Worm (Caenorhabditis elegans): Measurements from ENCODE around the gene cec-4.

cec-4 gene

ce11 chrIV:7619261-7619660 is 43.7 kb downstream of the cec-4 start:
- TF ChIP-seq tbx-11 (GFP tag; IDR thresholded peaks at IDR 0.05) (0 out of 2 replicates have a peak, but pooled peaks have one; percentile 21), sea-1 (GFP tag; conservative IDR thresholded peaks at IDR 0.05) (0 out of 2 replicates have a peak, but pooled peaks have one; percentile 9), hmg-4 (GFP tag; optimal IDR thresholded peaks at IDR 0.05) (no peak)

- TF ChIP-seq scrt-1 (GFP tag; IDR thresholded peaks at IDR 0.05) (no peak), B0310.2 (tag; optimal IDR thresholded peaks at IDR 0.05) (no peak), ets-7 (tag; optimal IDR thresholded peaks at IDR 0.05) (no peak), F13C5.2 (tag; optimal IDR thresholded peaks at IDR 0.05) (no peak), tbx-37 (GFP tag; conservative IDR thresholded peaks at IDR 0.05) (no peak), ceh-36 (tag; optimal IDR thresholded peaks at IDR 0.05) (no peak), ceh-13 (GFP tag; optimal IDR thresholded peaks at IDR 0.05) (no peak), tbx-11 (GFP tag; IDR thresholded peaks at IDR 0.05) (no peak), sea-1 (GFP tag; conservative IDR thresholded peaks at IDR 0.05) (no peak), hnd-1 (tag; optimal IDR thresholded peaks at IDR 0.05) (no peak)
Measured at ce11 chrIV:7620450-7620849, 44.9 kb downstream of the cec-4 start.

DNA sequence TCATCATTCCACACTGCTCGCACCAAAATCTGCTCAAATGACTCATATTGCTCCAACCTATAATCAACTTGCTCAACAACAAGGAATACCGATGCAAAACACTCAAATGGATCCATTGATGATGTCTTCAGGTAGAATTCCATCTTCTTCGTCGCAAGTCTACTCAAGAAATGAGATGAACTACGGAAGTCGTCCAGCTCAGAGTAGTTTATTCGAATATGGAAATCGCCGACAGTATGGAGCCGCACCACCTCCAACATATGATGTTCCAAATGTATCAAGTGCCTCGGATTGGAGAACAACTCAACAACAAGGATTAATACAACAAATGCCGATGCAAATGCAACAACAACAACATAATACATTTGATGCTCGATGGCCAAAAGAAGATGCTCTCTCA is 47.6 kb downstream of the cec-4 start:
- TF ChIP-seq tra-4 (tag; optimal IDR thresholded peaks at IDR 0.05) (no peak), ceh-13 (GFP tag; optimal IDR thresholded peaks at IDR 0.05) (no peak), tbx-11 (GFP tag; IDR thresholded peaks at IDR 0.05) (no peak), hmg-4 (GFP tag; optimal IDR thresholded peaks at IDR 0.05) (no peak), ama-1 (optimal IDR thresholded peaks at IDR 0.05) (no peak), pes-1 (GFP tag; IDR thresholded peaks at IDR 0.05) (no peak), hmbx-1 (tag; optimal IDR thresholded peaks at IDR 0.05) (no peak), ets-7 (tag; optimal IDR thresholded peaks at IDR 0.05) (no peak), flt-1 (GFP tag; IDR thresholded peaks at IDR 0.05) (no peak), ceh-36 (tag; optimal IDR thresholded peaks at IDR 0.05) (no peak), sea-1 (GFP tag; conservative IDR thresholded peaks at IDR 0.05) (no peak), scrt-1 (GFP tag; IDR thresholded peaks at IDR 0.05) (no peak), B0310.2 (tag; optimal IDR thresholded peaks at IDR 0.05) (no peak), tbx-37 (GFP tag; conservative IDR thresholded peaks at IDR 0.05) (no peak)

DNA sequence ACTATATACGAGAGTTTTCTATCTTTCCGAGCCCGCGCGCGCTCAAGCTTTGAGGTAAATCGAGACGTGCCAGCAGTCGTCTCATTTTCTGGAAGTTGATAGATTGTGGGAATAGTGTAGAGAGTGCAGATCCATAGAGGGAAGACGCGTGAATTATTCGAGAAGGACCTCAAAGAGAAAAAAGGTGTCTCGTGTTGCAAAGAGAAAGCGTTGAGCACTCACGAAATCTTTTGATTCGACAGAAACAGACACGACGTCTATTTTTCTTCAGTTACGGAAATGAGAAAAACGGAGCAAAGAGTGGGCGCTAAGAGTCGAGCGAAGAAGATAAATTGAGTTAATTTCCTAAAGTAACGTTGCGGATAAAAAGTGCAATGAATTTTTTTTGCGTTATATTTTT is 48.4 kb downstream of the cec-4 start:
- TF ChIP-seq ceh-36 (tag; optimal IDR thresholded peaks at IDR 0.05), result no peak
- no peak for TF ChIP-seq flt-1 (GFP tag; IDR thresholded peaks at IDR 0.05)
- no peak for TF ChIP-seq F13C5.2 (tag; optimal IDR thresholded peaks at IDR 0.05)
- TF ChIP-seq tbx-37 (GFP tag; conservative IDR thresholded peaks at IDR 0.05), result no peak
- TF ChIP-seq ets-7 (tag; optimal IDR thresholded peaks at IDR 0.05), result no peak
- TF ChIP-seq B0310.2 (tag; optimal IDR thresholded peaks at IDR 0.05), result no peak
- TF ChIP-seq hmg-4 (GFP tag; optimal IDR thresholded peaks at IDR 0.05), result no peak
- TF ChIP-seq tbx-11 (GFP tag; IDR thresholded peaks at IDR 0.05), result no peak
- no peak for TF ChIP-seq pes-1 (GFP tag; IDR thresholded peaks at IDR 0.05)
- no peak for TF ChIP-seq hnd-1 (tag; optimal IDR thresholded peaks at IDR 0.05)
- TF ChIP-seq aly-1 (tag; optimal IDR thresholded peaks at IDR 0.05), result no peak
- no peak for TF ChIP-seq ceh-13 (GFP tag; optimal IDR thresholded peaks at IDR 0.05)
- TF ChIP-seq hmbx-1 (tag; optimal IDR thresholded peaks at IDR 0.05), result no peak
- no peak for TF ChIP-seq ama-1 (optimal IDR thresholded peaks at IDR 0.05)
- TF ChIP-seq scrt-1 (GFP tag; IDR thresholded peaks at IDR 0.05), result no peak
- no peak for TF ChIP-seq tra-4 (tag; optimal IDR thresholded peaks at IDR 0.05)
- TF ChIP-seq sea-1 (GFP tag; conservative IDR thresholded peaks at IDR 0.05), result no peak

All from whole organism, early embryonic.